Fruit fly (Drosophila melanogaster): ENCODE results near the gene RhoGEF3.

The RhoGEF3 gene

DNA sequence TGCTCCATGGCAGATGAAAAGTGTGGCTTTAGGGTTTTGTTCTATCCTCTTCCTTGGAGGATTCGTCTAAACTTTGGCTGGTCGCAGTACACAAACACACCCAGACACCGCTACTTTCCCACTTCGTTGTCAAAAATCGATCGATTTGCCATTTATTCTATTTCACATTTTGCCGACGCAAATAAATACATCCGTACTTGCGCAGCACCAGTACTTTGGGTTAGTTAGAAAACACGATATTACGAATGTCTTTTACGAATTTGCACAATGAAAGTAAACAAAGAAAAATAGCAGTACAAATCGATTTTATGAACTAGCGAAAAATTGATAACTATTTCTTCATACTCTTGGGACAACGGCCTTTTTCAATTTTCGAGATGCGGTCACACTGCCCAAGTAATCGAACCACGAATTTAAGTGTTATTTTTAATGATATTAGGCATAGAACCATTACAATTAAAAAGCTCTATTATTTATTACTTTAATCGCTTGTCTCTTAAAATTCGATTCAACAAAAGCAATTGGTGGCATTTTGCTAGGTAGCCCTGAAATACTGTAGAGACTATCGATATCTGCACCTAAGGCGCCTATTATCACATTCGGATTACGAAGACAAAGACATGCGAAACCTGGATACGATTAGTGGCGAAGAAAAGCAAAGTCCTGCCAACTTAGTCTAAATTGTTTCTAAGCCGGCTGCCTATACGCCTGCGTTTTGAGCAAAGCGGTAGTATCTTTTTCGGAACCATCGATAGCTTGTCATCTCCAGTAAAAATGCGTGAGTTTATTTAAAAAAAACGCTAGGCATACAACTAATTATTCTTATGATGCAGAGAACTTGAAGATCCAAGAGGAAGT is 19.4 kb upstream of the RhoGEF3 start, which contains the start of the genes DIP2 and wac (continued):
- peak; percentile 39 for TF ChIP-seq MTF-1 (GFP tag; optimal IDR thresholded peaks at IDR 0.05; ENCODE audit: borderline replicate concordance)
- peak; percentile 53 for TF ChIP-seq CG17385 (GFP tag; optimal IDR thresholded peaks at IDR 0.05)
- TF ChIP-seq kay (GFP tag; optimal IDR thresholded peaks at IDR 0.05) = peak; percentile 49
- TF ChIP-seq unc-4 (GFP tag; IDR thresholded peaks at IDR 0.05; ENCODE audit: partially characterized antibody) = peak; percentile 95
- TF ChIP-seq CrebB (tag; optimal IDR thresholded peaks at IDR 0.05) = no peak
- TF ChIP-seq CG7745 (tag; optimal IDR thresholded peaks at IDR 0.05) = no peak
- peak; percentile 62 for TF ChIP-seq CG4730 (GFP tag; IDR thresholded peaks at IDR 0.05)
- TF ChIP-seq nmo (GFP tag; optimal IDR thresholded peaks at IDR 0.05) = peak; percentile 75
- TF ChIP-seq onecut (GFP tag; IDR thresholded peaks at IDR 0.05) = peak; percentile 91
- no peak for TF ChIP-seq CG31388 (GFP tag; optimal IDR thresholded peaks at IDR 0.05)
- TF ChIP-seq sens (GFP tag) = peak; percentile 95
- TF ChIP-seq Dll (GFP tag; IDR thresholded peaks at IDR 0.05; ENCODE audit: partially characterized antibody) = peak; percentile 96
- peak; percentile 98 for TF ChIP-seq Sry-δ (GFP tag; optimal IDR thresholded peaks at IDR 0.05)
- TF ChIP-seq abd-A (tag; optimal IDR thresholded peaks at IDR 0.05) = no peak
- peak; percentile 83 for TF ChIP-seq Dbx (GFP tag; IDR thresholded peaks at IDR 0.05)
- peak; percentile 82 for TF ChIP-seq CG9609 (GFP tag; optimal IDR thresholded peaks at IDR 0.05)
- peak; percentile 89 for TF ChIP-seq dm (GFP tag; optimal IDR thresholded peaks at IDR 0.05)
- peak; percentile 61; the same call in 2 of the 3 replicates for TF ChIP-seq CG11560 (tag; IDR thresholded peaks at IDR 0.05)
- TF ChIP-seq CG16863 (GFP tag; optimal IDR thresholded peaks at IDR 0.05) = peak; percentile 78
- TF ChIP-seq da (GFP tag; optimal IDR thresholded peaks at IDR 0.05) = peak; percentile 69
- no peak for TF ChIP-seq tio (GFP tag; optimal IDR thresholded peaks at IDR 0.05)
- TF ChIP-seq oc (tag; optimal IDR thresholded peaks at IDR 0.05) = peak; percentile 89
- peak; percentile 73 for TF ChIP-seq CG5245 (GFP tag; optimal IDR thresholded peaks at IDR 0.05)
- peak; percentile 35 for TF ChIP-seq cg (GFP tag; optimal IDR thresholded peaks at IDR 0.05)
- no peak for TF ChIP-seq CG7839 (tag; optimal IDR thresholded peaks at IDR 0.05)
- peak; percentile 85 for TF ChIP-seq CG32532 (GFP tag; IDR thresholded peaks at IDR 0.05)
- peak; percentile 42; the same call in 1 of the 3 replicates for TF ChIP-seq Mrtf (GFP tag; IDR thresholded peaks at IDR 0.05)
- TF ChIP-seq pan (optimal IDR thresholded peaks at IDR 0.05) = no peak
- peak in 1 of 2 experiments; percentile 68 for TF ChIP-seq pan (GFP tag; optimal IDR thresholded peaks at IDR 0.05 in 1 of 2, IDR thresholded peaks at IDR 0.05 in 1 of 2)
- peak; percentile 69 for TF ChIP-seq Bdp1 (GFP tag; optimal IDR thresholded peaks at IDR 0.05)
- TF ChIP-seq amos (GFP tag; IDR thresholded peaks at IDR 0.05; ENCODE audit: partially characterized antibody) = peak; percentile 90
- peak; percentile 84 for TF ChIP-seq Dref (GFP tag; IDR thresholded peaks at IDR 0.05)
- peak; percentile 58 for TF ChIP-seq nerfin-2 (GFP tag; IDR thresholded peaks at IDR 0.05; ENCODE audit: partially characterized antibody)
- peak; percentile 66 for TF ChIP-seq bigmax (GFP tag; optimal IDR thresholded peaks at IDR 0.05)
- peak; percentile 76 for TF ChIP-seq p53 (GFP tag; optimal IDR thresholded peaks at IDR 0.05)
- TF ChIP-seq Awh (GFP tag; IDR thresholded peaks at IDR 0.05) = 0 out of 2 replicates have a peak, but pooled peaks have one; percentile 40
- peak; percentile 28 for TF ChIP-seq CG8388 (GFP tag; optimal IDR thresholded peaks at IDR 0.05)
- TF ChIP-seq CG7357 (GFP tag; IDR thresholded peaks at IDR 0.05) = no peak; the same call in 2 of the 3 replicates
- peak; percentile 74 for TF ChIP-seq CG2712 (tag; optimal IDR thresholded peaks at IDR 0.05)
- TF ChIP-seq lab (GFP tag; optimal IDR thresholded peaks at IDR 0.05) = no peak
- peak; percentile 16 for TF ChIP-seq pfk (GFP tag; optimal IDR thresholded peaks at IDR 0.05)
- TF ChIP-seq CG7271 (tag; optimal IDR thresholded peaks at IDR 0.05) = no peak
- TF ChIP-seq Trl (optimal IDR thresholded peaks at IDR 0.05) = no peak
- TF ChIP-seq Trl (GFP tag; optimal IDR thresholded peaks at IDR 0.05) = peak; percentile 92
- TF ChIP-seq CG14667 (GFP tag; IDR thresholded peaks at IDR 0.05) = no peak
- peak; percentile 97 for TF ChIP-seq pros (GFP tag; optimal IDR thresholded peaks at IDR 0.05)
- peak; percentile 86 for TF ChIP-seq Doc3 (GFP tag; IDR thresholded peaks at IDR 0.05; ENCODE audit: partially characterized antibody)
- TF ChIP-seq wor (GFP tag; IDR thresholded peaks at IDR 0.05) = no peak
- TF ChIP-seq wdn (GFP tag; IDR thresholded peaks at IDR 0.05) = peak; percentile 61

Data from whole organism, embryonic.